Fruit fly (Drosophila melanogaster): Measurements from ENCODE around the gene Ncc69.

dm6 chr3L:12417341-12417740 lies 26.1 kb upstream of the Ncc69 start, which contains the start of gene ArfGAP1:
- TF ChIP-seq CG4404 (GFP tag; IDR thresholded peaks at IDR 0.05) (no peak), dati (GFP tag; IDR thresholded peaks at IDR 0.05) (no peak), CG10274 (GFP tag; optimal IDR thresholded peaks at IDR 0.05) (no peak), Adf1 (GFP tag; IDR thresholded peaks at IDR 0.05) (no peak; the same call in 1 of the 2 replicates), HmgD (GFP tag; optimal IDR thresholded peaks at IDR 0.05) (no peak), Hand (GFP tag; optimal IDR thresholded peaks at IDR 0.05) (no peak), Hr78 (GFP tag; optimal IDR thresholded peaks at IDR 0.05) (no peak), CG9797 (GFP tag; optimal IDR thresholded peaks at IDR 0.05) (peak; percentile 24), CG18476 (GFP tag; optimal IDR thresholded peaks at IDR 0.05) (no peak), Scr (GFP tag; IDR thresholded peaks at IDR 0.05; ENCODE audit: partially characterized antibody) (peak; percentile 96), CG33213 (GFP tag; optimal IDR thresholded peaks at IDR 0.05) (peak; percentile 29)

Measured in whole organism, embryonic.